Worm (Caenorhabditis elegans): ENCODE results near the gene F40F8.11.

DNA sequence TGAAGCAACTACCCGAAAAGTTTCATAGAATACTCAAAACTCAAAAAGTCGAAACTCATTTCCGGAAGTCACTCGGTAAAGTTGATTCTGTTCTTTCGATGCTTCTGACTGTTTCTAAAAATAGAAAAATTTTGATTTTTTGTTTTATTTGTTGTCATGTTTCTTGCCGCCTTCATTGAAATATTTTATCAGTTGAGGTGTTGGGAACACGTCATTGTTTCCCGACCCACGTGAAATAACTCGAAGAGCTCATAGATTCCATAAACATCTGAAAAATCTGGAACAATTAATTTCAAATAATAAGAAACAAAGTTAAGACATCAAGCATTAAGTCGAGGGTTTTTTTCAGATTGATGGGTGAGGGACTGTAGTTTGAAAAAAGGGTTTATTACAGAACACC is 22.6 kb upstream of the F40F8.11 start:
- no peak for TF ChIP-seq him-1 (tag; optimal IDR thresholded peaks at IDR 0.05)
- no peak for TF ChIP-seq W03F9.2 (tag; optimal IDR thresholded peaks at IDR 0.05)

Data from whole organism, L4/young adult.